Worm (Caenorhabditis elegans) whole organism, L3 larva: Measurements from ENCODE around the gene ZK783.7.

Experiments used
- ZK546.5 ChIP-seq: sonication (generic microtip); optimal IDR thresholded peaks from 2 replicates; lab custom pipeline; 2017; ENCODE audit warnings: missing biosample characterization, missing genetic modification characterization
- ceh-16 ChIP-seq: sonication (generic microtip); optimal IDR thresholded peaks from 2 replicates; lab custom pipeline; 2017; ENCODE audit warnings: missing biosample characterization, missing genetic modification characterization
- ceh-28 ChIP-seq: fragments of 150-350 bp; optimal IDR thresholded peaks from 2 replicates; lab custom pipeline; 2014; ENCODE audit warnings: missing biosample characterization, missing genetic modification reagents, missing genetic modification characterization
- ceh-82 ChIP-seq: fragments of 150-350 bp; optimal IDR thresholded peaks from 2 replicates; lab custom pipeline; 2014; ENCODE audit warnings: missing biosample characterization, missing genetic modification characterization
- ceh-9 ChIP-seq: sonication (generic microtip); optimal IDR thresholded peaks from 2 replicates; lab custom pipeline; 2018; ENCODE audit warnings: missing biosample characterization, missing genetic modification characterization
- egl-27 ChIP-seq: sonication (generic microtip); optimal IDR thresholded peaks from 4 replicates; lab custom pipeline; 2017; ENCODE audit warnings: missing biosample characterization, missing genetic modification reagents, missing genetic modification characterization
- egl-5 ChIP-seq: fragments of 150-350 bp; optimal IDR thresholded peaks from 2 replicates; lab custom pipeline; 2017; ENCODE audit warnings: missing biosample characterization, missing genetic modification reagents, missing genetic modification characterization, inconsistent platforms
- elt-1 ChIP-seq: fragments of 150-350 bp; optimal IDR thresholded peaks from 2 replicates; lab custom pipeline; 2014; ENCODE audit warnings: missing biosample characterization, missing genetic modification characterization
- elt-2 ChIP-seq: sonication (generic microtip); optimal IDR thresholded peaks from 2 replicates; lab custom pipeline; 2016; ENCODE audit warnings: missing genetic modification reagents, mild to moderate bottlenecking, missing genetic modification characterization, missing compliant biosample characterization
- elt-3 ChIP-seq, 3 experiments: fragments of 150-350 bp in 1 of 3; sonication (generic microtip) in 2 of 3; optimal IDR thresholded peaks; 2 replicates in 2 of 3; 4 replicates in 1 of 3; lab custom pipeline; 2014 to 2017; ENCODE audit warnings: missing biosample characterization in 3 of 3, missing genetic modification characterization in 3 of 3
- fkh-10 ChIP-seq: sonication (generic microtip); optimal IDR thresholded peaks from 2 replicates; lab custom pipeline; 2017; ENCODE audit warnings: missing biosample characterization, missing genetic modification reagents, missing genetic modification characterization
- fkh-2 ChIP-seq: fragments of 150-350 bp; optimal IDR thresholded peaks from 2 replicates; lab custom pipeline; 2014; ENCODE audit warnings: missing biosample characterization, missing genetic modification reagents, missing genetic modification characterization
- fos-1 ChIP-seq: fragments of 150-350 bp; optimal IDR thresholded peaks from 2 replicates; lab custom pipeline; 2014; ENCODE audit warnings: missing biosample characterization, missing genetic modification characterization
- hmg-11 ChIP-seq: sonication (generic microtip); optimal IDR thresholded peaks from 2 replicates; lab custom pipeline; 2016; ENCODE audit warnings: missing genetic modification characterization, missing compliant biosample characterization
- jun-1 ChIP-seq: fragments of 150-350 bp; optimal IDR thresholded peaks from 2 replicates; lab custom pipeline; 2014; ENCODE audit warnings: missing biosample characterization, missing genetic modification reagents, missing genetic modification characterization
- lin-15B ChIP-seq: fragments of 150-350 bp; optimal IDR thresholded peaks from 2 replicates; lab custom pipeline; 2014; ENCODE audit warnings: missing biosample characterization, missing genetic modification characterization
- lin-39 ChIP-seq: fragments of 150-350 bp; optimal IDR thresholded peaks from 2 replicates; lab custom pipeline; 2018; ENCODE audit warnings: missing biosample characterization, missing genetic modification reagents, missing genetic modification characterization
- lsy-12 ChIP-seq: sonication (generic microtip); optimal IDR thresholded peaks from 2 replicates; lab custom pipeline; 2016; ENCODE audit warnings: mild to moderate bottlenecking, missing genetic modification characterization, missing compliant biosample characterization
- mml-1 ChIP-seq: fragments of 150-350 bp; sonication (generic microtip); optimal IDR thresholded peaks from 3 replicates; lab custom pipeline; 2014; ENCODE audit warnings: missing biosample characterization, missing genetic modification characterization
- nfya-1 ChIP-seq: sonication (generic microtip); optimal IDR thresholded peaks from 2 replicates; lab custom pipeline; 2017; ENCODE audit warnings: missing genetic modification characterization, mild to moderate bottlenecking, missing compliant biosample characterization, antibody characterized with exemption, moderate library complexity; ENCODE audit not compliant: insufficient read depth
- nhr-11 ChIP-seq: fragments of 150-350 bp; optimal IDR thresholded peaks from 2 replicates; lab custom pipeline; 2014; ENCODE audit warnings: missing biosample characterization, missing genetic modification characterization
- nhr-23 ChIP-seq: fragments of 150-350 bp; optimal IDR thresholded peaks from 2 replicates; lab custom pipeline; 2014; ENCODE audit warnings: missing biosample characterization, missing genetic modification reagents, missing genetic modification characterization
- nhr-237 ChIP-seq: fragments of 150-350 bp; optimal IDR thresholded peaks from 2 replicates; lab custom pipeline; 2014; ENCODE audit warnings: missing biosample characterization, missing genetic modification characterization
- nhr-25 ChIP-seq: sonication (generic microtip); optimal IDR thresholded peaks from 2 replicates; lab custom pipeline; 2017; ENCODE audit warnings: missing biosample characterization, missing genetic modification characterization
- nhr-28 ChIP-seq: fragments of 150-350 bp; optimal IDR thresholded peaks from 2 replicates; lab custom pipeline; 2014; ENCODE audit warnings: missing biosample characterization, missing genetic modification characterization
- nhr-43 ChIP-seq: sonication (generic microtip); optimal IDR thresholded peaks from 2 replicates; lab custom pipeline; 2016; ENCODE audit warnings: mild to moderate bottlenecking, missing genetic modification characterization, missing compliant biosample characterization; ENCODE audit not compliant: poor library complexity, severe bottlenecking
- nhr-67 ChIP-seq: fragments of 150-350 bp; optimal IDR thresholded peaks from 2 replicates; lab custom pipeline; 2014; ENCODE audit warnings: missing biosample characterization, missing genetic modification characterization
- nhr-77 ChIP-seq: fragments of 150-350 bp; optimal IDR thresholded peaks from 2 replicates; lab custom pipeline; 2014; ENCODE audit warnings: missing biosample characterization, missing genetic modification characterization
- pha-4 ChIP-seq: fragments of 150-350 bp; optimal IDR thresholded peaks from 2 replicates; lab custom pipeline; 2014; ENCODE audit warnings: missing biosample characterization, missing genetic modification reagents, missing genetic modification characterization
- pqm-1 ChIP-seq: fragments of 150-350 bp; optimal IDR thresholded peaks from 2 replicates; lab custom pipeline; 2017; ENCODE audit warnings: missing biosample characterization, missing genetic modification characterization, inconsistent platforms
- sea-2 ChIP-seq: fragments of 150-350 bp; sonication (generic microtip); optimal IDR thresholded peaks from 4 replicates; lab custom pipeline; 2014; ENCODE audit warnings: missing biosample characterization, missing genetic modification reagents, missing genetic modification characterization
- snpc-4 ChIP-seq: fragments of 150-350 bp; optimal IDR thresholded peaks from 2 replicates; lab custom pipeline; 2014; ENCODE audit warnings: missing biosample characterization, missing genetic modification characterization
- unc-62 ChIP-seq: fragments of 150-350 bp; sonication (generic microtip); optimal IDR thresholded peaks from 4 replicates; lab custom pipeline; 2014; ENCODE audit warnings: missing biosample characterization, missing genetic modification reagents, missing genetic modification characterization
- zag-1 ChIP-seq: fragments of 150-350 bp; optimal IDR thresholded peaks from 2 replicates; lab custom pipeline; 2014; ENCODE audit warnings: missing biosample characterization, missing genetic modification characterization
- ztf-11 ChIP-seq: fragments of 150-350 bp; optimal IDR thresholded peaks from 2 replicates; lab custom pipeline; 2014; ENCODE audit warnings: missing biosample characterization, missing genetic modification characterization

The ZK783.7 gene

ce11 chrIII:7619846-7620245 lies 36.7 kb upstream of the ZK783.7 start:
- TF ChIP-seq nhr-67 (tag; lab: Kevin White, UChicago) (no peak), nhr-43 (no peak), ceh-28 (tag; lab: Kevin White, UChicago) (no peak)

- no peak for TF ChIP-seq fos-1 (tag; lab: Kevin White, UChicago)
- no peak for TF ChIP-seq pqm-1 (tag; lab: Kevin White, UChicago)
- TF ChIP-seq ceh-82 = no peak
- no peak for TF ChIP-seq mml-1 (tag; lab: Kevin White, UChicago)
- TF ChIP-seq lsy-12 (tag; lab: Kevin White, UChicago) = no peak
- TF ChIP-seq snpc-4 (tag; lab: Kevin White, UChicago) = no peak
- no peak for TF ChIP-seq nhr-237
- no peak for TF ChIP-seq ceh-9 (tag; lab: Kevin White, UChicago)
- no peak for TF ChIP-seq nhr-28 (tag; lab: Kevin White, UChicago)
- TF ChIP-seq jun-1 (tag; lab: Kevin White, UChicago) = no peak
- no peak for TF ChIP-seq pha-4
- TF ChIP-seq lin-15B (tag; lab: Kevin White, UChicago) = no peak
- no peak for TF ChIP-seq elt-3 (tag; optimal IDR thresholded peaks at IDR 0.05; lab: Kevin White, UChicago)
- TF ChIP-seq ztf-11 (tag; lab: Kevin White, UChicago) = no peak
- TF ChIP-seq egl-5 (tag; lab: Kevin White, UChicago) = no peak
- TF ChIP-seq elt-1 (tag; lab: Kevin White, UChicago) = no peak
These were observed 35.2 kb upstream of the ZK783.7 start for ce11 chrIII:7621355-7621754.

- TF ChIP-seq ceh-9 (tag; lab: Kevin White, UChicago) (no peak), ceh-16 (no peak), pqm-1 (tag; lab: Kevin White, UChicago) (no peak), nhr-23 (tag; lab: Kevin White, UChicago) (peak; percentile 3), egl-5 (tag; lab: Kevin White, UChicago) (no peak), nhr-25 (peak; percentile 12), elt-3 (tag; optimal IDR thresholded peaks at IDR 0.05; lab: Kevin White, UChicago) (peak in 1 of 3 experiments; percentile 64), nfya-1 (no peak), ZK546.5 (tag; lab: Kevin White, UChicago) (no peak), egl-27 (tag; lab: Kevin White, UChicago) (no peak)
These were observed 33.6 kb upstream of the ZK783.7 start for ce11 chrIII:7622922-7623321.

ce11 chrIII:7625086-7625485 lies 31.4 kb upstream of the ZK783.7 start, which contains the start of gene fbn-1:
Gene fbn-1, plus strand, starts transcription at chrIII:7625386.
- TF ChIP-seq elt-2 (no peak), mml-1 (tag; lab: Kevin White, UChicago) (no peak), nhr-25 (no peak), nfya-1 (no peak), lin-39 (tag; lab: Kevin White, UChicago) (no peak), nhr-43 (no peak), unc-62 (no peak), jun-1 (tag; lab: Kevin White, UChicago) (no peak), snpc-4 (tag; lab: Kevin White, UChicago) (no peak), fkh-2 (no peak), ceh-82 (no peak), egl-5 (tag; lab: Kevin White, UChicago) (no peak), fos-1 (tag; lab: Kevin White, UChicago) (no peak), nhr-77 (tag; lab: Kevin White, UChicago) (no peak), hmg-11 (tag; lab: Kevin White, UChicago) (no peak), ceh-9 (tag; lab: Kevin White, UChicago) (no peak)

- no peak for TF ChIP-seq elt-2
- TF ChIP-seq nhr-28 (tag; lab: Kevin White, UChicago) = no peak
- no peak for TF ChIP-seq egl-5 (tag; lab: Kevin White, UChicago)
- TF ChIP-seq fos-1 (tag; lab: Kevin White, UChicago) = no peak
- TF ChIP-seq fkh-10 (GFP tag; lab: Kevin White, UChicago) = no peak
- no peak for TF ChIP-seq nfya-1
- no peak for TF ChIP-seq zag-1 (tag; lab: Kevin White, UChicago)
- no peak for TF ChIP-seq egl-27 (tag; lab: Kevin White, UChicago)
- no peak for TF ChIP-seq nhr-11
- no peak for TF ChIP-seq sea-2 (GFP tag; lab: Kevin White, UChicago)
- TF ChIP-seq nhr-43 = no peak
These were observed 15.2 kb upstream of the ZK783.7 start for ce11 chrIII:7641337-7641736.
